Fruit fly (Drosophila melanogaster): ENCODE data around the gene Galt.

Gene Galt

dm6 chr2L:6656264-6656676, 11.6 kb downstream of the Galt start, which contains the start of gene CG31633 (continued):
- TF ChIP-seq ato (GFP tag; IDR thresholded peaks at IDR 0.05; ENCODE audit: partially characterized antibody) (peak; percentile 89), row (GFP tag; IDR thresholded peaks at IDR 0.05) (0 out of 3 replicates have a peak, but pooled peaks have one; percentile 15), CG8290 (GFP tag; optimal IDR thresholded peaks at IDR 0.05) (peak; percentile 42), CG8290 (tag; optimal IDR thresholded peaks at IDR 0.05) (no peak), nerfin-2 (GFP tag; IDR thresholded peaks at IDR 0.05; ENCODE audit: partially characterized antibody) (peak; percentile 91), so (GFP tag; IDR thresholded peaks at IDR 0.05) (no peak), CG16863 (GFP tag; optimal IDR thresholded peaks at IDR 0.05) (no peak), Dll (GFP tag; IDR thresholded peaks at IDR 0.05; ENCODE audit: partially characterized antibody) (peak; percentile 71), CG1792 (GFP tag; optimal IDR thresholded peaks at IDR 0.05) (no peak), CG13287 (GFP tag; IDR thresholded peaks at IDR 0.05; ENCODE audit: partially characterized antibody) (peak; percentile 84), zen2 (GFP tag; IDR thresholded peaks at IDR 0.05; ENCODE audit: partially characterized antibody) (peak; percentile 53; the same call in 2 of the 3 replicates), chinmo (GFP tag; IDR thresholded peaks at IDR 0.05; ENCODE audit: partially characterized antibody) (peak; percentile 80; the same call in 1 of the 4 replicates), tna (GFP tag; IDR thresholded peaks at IDR 0.05; ENCODE audit: partially characterized antibody) (peak; percentile 95), hb (GFP tag; IDR thresholded peaks at IDR 0.05; ENCODE audit: partially characterized antibody) (peak; percentile 85), sna (GFP tag; IDR thresholded peaks at IDR 0.05; ENCODE audit: partially characterized antibody) (peak; percentile 78; the same call in 1 of the 2 replicates), bsh (GFP tag; optimal IDR thresholded peaks at IDR 0.05) (no peak), CG14860 (GFP tag; IDR thresholded peaks at IDR 0.05; ENCODE audit: partially characterized antibody) (peak; percentile 85), inv (GFP tag; IDR thresholded peaks at IDR 0.05; ENCODE audit: partially characterized antibody) (peak; percentile 40; the same call in 1 of the 2 replicates), unc-4 (GFP tag; IDR thresholded peaks at IDR 0.05; ENCODE audit: partially characterized antibody) (peak; percentile 50), CG7963 (GFP tag; IDR thresholded peaks at IDR 0.05; ENCODE audit: partially characterized antibody) (peak; percentile 82), sd (tag; optimal IDR thresholded peaks at IDR 0.05) (peak; percentile 89), CG32532 (GFP tag; IDR thresholded peaks at IDR 0.05) (no peak), MBD-R2 (GFP tag; IDR thresholded peaks at IDR 0.05) (peak; percentile 54; the same call in 1 of the 2 replicates), Scr (GFP tag; IDR thresholded peaks at IDR 0.05; ENCODE audit: partially characterized antibody) (peak; percentile 75), CG7987 (GFP tag; optimal IDR thresholded peaks at IDR 0.05) (no peak), C15 (GFP tag; IDR thresholded peaks at IDR 0.05) (no peak), exex (tag; optimal IDR thresholded peaks at IDR 0.05) (peak; percentile 61), mld (GFP tag; IDR thresholded peaks at IDR 0.05; ENCODE audit: partially characterized antibody) (peak; percentile 77), crp (GFP tag; optimal IDR thresholded peaks at IDR 0.05) (peak in 1 of 2 experiments; percentile 79), Bgb (GFP tag; IDR thresholded peaks at IDR 0.05; ENCODE audit: partially characterized antibody) (peak; percentile 73), pfk (GFP tag; optimal IDR thresholded peaks at IDR 0.05) (peak; percentile 96)

- TF ChIP-seq CG4617 (GFP tag; optimal IDR thresholded peaks at IDR 0.05; ENCODE audit: borderline replicate concordance), result peak; percentile 68
- TF ChIP-seq bab2 (GFP tag; optimal IDR thresholded peaks at IDR 0.05), result no peak
- TF ChIP-seq Med (GFP tag), result peak; percentile 82
- TF ChIP-seq Elba2 (GFP tag; optimal IDR thresholded peaks at IDR 0.05), result peak; percentile 65
- TF ChIP-seq Antp (GFP tag; optimal IDR thresholded peaks at IDR 0.05), result peak; percentile 13
- TF ChIP-seq CG17829 (tag; optimal IDR thresholded peaks at IDR 0.05), result peak; percentile 57
- TF ChIP-seq CG9797 (GFP tag; optimal IDR thresholded peaks at IDR 0.05), result peak; percentile 97
- 0 out of 2 replicates have a peak, but pooled peaks have one; percentile 14 for TF ChIP-seq CG14441 (GFP tag; IDR thresholded peaks at IDR 0.05)
- TF ChIP-seq CHES-1-like (GFP tag; optimal IDR thresholded peaks at IDR 0.05), result peak; percentile 20
- peak; percentile 46 for TF ChIP-seq nerfin-1 (tag; optimal IDR thresholded peaks at IDR 0.05)
- peak; percentile 30; the same call in 1 of the 3 replicates for TF ChIP-seq knrl (GFP tag; IDR thresholded peaks at IDR 0.05; ENCODE audit: partially characterized antibody)
- peak; percentile 46; the same call in 1 of the 2 replicates for TF ChIP-seq Ptx1 (GFP tag; IDR thresholded peaks at IDR 0.05)
- TF ChIP-seq CG6272 (GFP tag; IDR thresholded peaks at IDR 0.05), result 0 out of 2 replicates have a peak, but pooled peaks have one; percentile 20
- peak; percentile 48 for TF ChIP-seq Sry-δ (GFP tag; optimal IDR thresholded peaks at IDR 0.05)
- TF ChIP-seq grau (tag; optimal IDR thresholded peaks at IDR 0.05), result no peak
- TF ChIP-seq tll (GFP tag; optimal IDR thresholded peaks at IDR 0.05), result peak in 1 of 2 experiments; percentile 2
Measured at dm6 chr2L:6649085-6649754, 18.6 kb downstream of the Galt start, which contains the start of the genes CG31635 and Tango1. TSS of gene CG31635 (minus strand) at chr2L:6649114. TSS of gene Tango1 (plus strand) at chr2L:6649388.

All from whole organism, embryonic.